Worm (Caenorhabditis elegans): ENCODE data around the gene glp-1.

DNA sequence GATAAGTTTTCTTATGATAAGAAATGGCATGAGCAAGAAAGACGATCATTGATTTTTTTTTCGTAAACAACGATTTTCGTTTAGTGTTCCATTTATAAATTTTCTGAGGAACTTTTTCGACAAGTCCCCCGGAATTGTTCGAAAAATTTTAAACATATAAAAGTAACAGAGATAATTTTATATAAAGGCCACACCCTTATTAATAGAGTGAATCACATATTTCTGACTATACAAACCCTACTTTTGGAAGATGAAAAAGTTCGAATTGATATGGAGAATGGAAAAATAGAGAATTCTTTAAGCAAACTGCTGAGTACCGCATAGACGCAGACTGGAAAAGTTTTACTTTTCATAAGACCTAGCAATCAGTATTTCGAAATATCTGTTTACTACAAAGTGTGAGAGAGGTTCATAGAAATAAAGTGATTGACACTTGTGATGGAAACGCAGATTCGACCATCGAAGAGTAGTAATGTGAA is 40.9 kb upstream of the glp-1 start:
- TF ChIP-seq tra-4 (tag; optimal IDR thresholded peaks at IDR 0.05) (no peak), ets-7 (tag; optimal IDR thresholded peaks at IDR 0.05) (no peak), B0310.2 (tag; optimal IDR thresholded peaks at IDR 0.05) (no peak), ama-1 (optimal IDR thresholded peaks at IDR 0.05) (no peak), hmg-4 (GFP tag; optimal IDR thresholded peaks at IDR 0.05) (no peak), sea-1 (GFP tag; conservative IDR thresholded peaks at IDR 0.05) (peak; percentile 47; the same call in 1 of the 2 replicates), hnd-1 (tag; optimal IDR thresholded peaks at IDR 0.05) (peak; percentile 61)
